In genomic region chrX:5066627-5067026, dm6 we compare ENCODE assay signal across 2 fruit fly cellular contexts.
A peak's percentile ranks its signal among the peaks of the same experiment; 100 is the strongest.
TF ChIP-seq lines count a peak whose summit lies in the region.

No protein-coding gene starts in this region.

- no peak for TF ChIP-seq CTCF in whole organism, embryonic (GFP tag; optimal IDR thresholded peaks at IDR 0.05; lab: Kevin White, UChicago)

TF ChIP-seq in whole organism, embryonic, 481 proteins besides CTCF, POLR2A, EP300 and RAD21:
- TF ChIP-seq row (GFP tag; IDR thresholded peaks at IDR 0.05; lab: Robert Waterston, UW) (no peak), CG13624 (GFP tag; optimal IDR thresholded peaks at IDR 0.05; lab: Kevin White, UChicago) (no peak), CG30403 (GFP tag; optimal IDR thresholded peaks at IDR 0.05; lab: Kevin White, UChicago) (no peak), Hr39 (optimal IDR thresholded peaks at IDR 0.05; lab: Kevin White, UChicago) (peak; percentile 2), Dfd (GFP tag; optimal IDR thresholded peaks at IDR 0.05; lab: Kevin White, UChicago) (peak in 1 of 2 experiments; percentile 70), amos (GFP tag; IDR thresholded peaks at IDR 0.05; lab: Robert Waterston, UW; ENCODE audit: partially characterized antibody) (no peak), ftz-f1 (GFP tag; optimal IDR thresholded peaks at IDR 0.05; lab: Kevin White, UChicago) (no peak), HmgD (GFP tag; optimal IDR thresholded peaks at IDR 0.05; lab: Kevin White, UChicago) (no peak), CG2678 (tag; optimal IDR thresholded peaks at IDR 0.05; lab: Kevin White, UChicago) (no peak), psq (GFP tag; optimal IDR thresholded peaks at IDR 0.05; lab: Kevin White, UChicago) (no peak)

TF ChIP-seq in whole organism, wandering third instar larva, 38 proteins besides CTCF, POLR2A, EP300 and RAD21:
- no peak for TF ChIP-seq HLH106 (tag; optimal IDR thresholded peaks at IDR 0.05; lab: Kevin White, UChicago)
- TF ChIP-seq h (GFP tag; optimal IDR thresholded peaks at IDR 0.05; lab: Kevin White, UChicago): no peak
- peak; percentile 84 for TF ChIP-seq Dfd (GFP tag; optimal IDR thresholded peaks at IDR 0.05; lab: Kevin White, UChicago)
- TF ChIP-seq Dif (GFP tag; optimal IDR thresholded peaks at IDR 0.05; lab: Kevin White, UChicago; ENCODE audit: partially characterized antibody): no peak
- no peak for TF ChIP-seq Myc (optimal IDR thresholded peaks at IDR 0.05; lab: Kevin White, UChicago)
